Worm (Caenorhabditis elegans): ENCODE data around the gene C35D10.10.

- TF ChIP-seq ama-1 (optimal IDR thresholded peaks at IDR 0.05) (no peak), pes-1 (GFP tag; IDR thresholded peaks at IDR 0.05) (no peak), tra-4 (tag; optimal IDR thresholded peaks at IDR 0.05) (no peak), sea-1 (GFP tag; conservative IDR thresholded peaks at IDR 0.05) (no peak), ets-7 (tag; optimal IDR thresholded peaks at IDR 0.05) (no peak), B0310.2 (tag; optimal IDR thresholded peaks at IDR 0.05) (no peak), flt-1 (GFP tag; IDR thresholded peaks at IDR 0.05) (no peak), aly-1 (tag; optimal IDR thresholded peaks at IDR 0.05) (no peak), hmbx-1 (tag; optimal IDR thresholded peaks at IDR 0.05) (no peak), F13C5.2 (tag; optimal IDR thresholded peaks at IDR 0.05) (no peak), hmg-4 (GFP tag; optimal IDR thresholded peaks at IDR 0.05) (no peak)
These were observed 44.4 kb downstream of the C35D10.10 start, which contains the start of gene F26A1.4 for ce11 chrIII:4817240-4817639.

Measured in whole organism, early embryonic.